Fruit fly (Drosophila melanogaster) whole organism, embryonic: Measurements from ENCODE around the gene CG7386.

Experiments used
- Aef1 ChIP-seq: fragments of 200-800 bp; sonication (Bioruptor generic); IDR thresholded peaks from 3 replicates; pipeline ENCODE4 v1.3.6; 2022; ENCODE audit warnings: missing biosample characterization, missing genetic modification characterization
- C15 ChIP-seq: fragments of 200-800 bp; sonication (Bioruptor generic); IDR thresholded peaks from 3 replicates; pipeline ENCODE4 v1.3.6; 2022; ENCODE audit warnings: missing biosample characterization, missing genetic modification characterization
- CG10147 ChIP-seq: fragments of 200-800 bp; sonication (Bioruptor generic); optimal IDR thresholded peaks from 2 replicates; lab custom pipeline; 2019; ENCODE audit warnings: missing biosample characterization, mild to moderate bottlenecking, missing genetic modification characterization, moderate library complexity
- CG10543 ChIP-seq: fragments of 200-800 bp; sonication (Bioruptor generic); optimal IDR thresholded peaks from 3 replicates; lab custom pipeline; 2017; ENCODE audit warnings: missing biosample characterization, mild to moderate bottlenecking, missing genetic modification characterization, moderate library complexity
- CG11093 ChIP-seq: fragments of 200-800 bp; sonication (Bioruptor generic); IDR thresholded peaks from 3 replicates; pipeline ENCODE4 v1.3.6; 2022; ENCODE audit warnings: missing biosample characterization, missing genetic modification characterization
- CG12071 ChIP-seq: fragments of 200-800 bp; sonication (Bioruptor generic); optimal IDR thresholded peaks from 3 replicates; lab custom pipeline; 2018; ENCODE audit warnings: missing biosample characterization, mild to moderate bottlenecking, missing genetic modification characterization
- CG12744 ChIP-seq: fragments of 200-800 bp; sonication (Bioruptor generic); optimal IDR thresholded peaks from 2 replicates; lab custom pipeline; 2016; ENCODE audit warnings: missing biosample characterization, missing genetic modification characterization
- CG13123 ChIP-seq: fragments of 200-800 bp; sonication (Bioruptor generic); optimal IDR thresholded peaks from 2 replicates; lab custom pipeline; 2016; ENCODE audit warnings: missing biosample characterization, missing genetic modification characterization
- CG1529 ChIP-seq: fragments of 200-800 bp; sonication (Bioruptor generic); optimal IDR thresholded peaks from 3 replicates; lab custom pipeline; 2018; ENCODE audit warnings: missing biosample characterization, missing genetic modification characterization
- CG15479 ChIP-seq: fragments of 200-800 bp; sonication (Bioruptor generic); optimal IDR thresholded peaks from 3 replicates; lab custom pipeline; 2019; ENCODE audit warnings: missing biosample characterization, mild to moderate bottlenecking, missing genetic modification characterization, moderate library complexity
- CG17328 ChIP-seq: fragments of 200-800 bp; sonication (Bioruptor generic); IDR thresholded peaks from 2 replicates; pipeline ENCODE4 v1.3.6; 2022; ENCODE audit warnings: missing biosample characterization, missing genetic modification characterization
- CG3838 ChIP-seq: fragments of 200-800 bp; sonication (Bioruptor generic); optimal IDR thresholded peaks from 3 replicates; lab custom pipeline; 2016; ENCODE audit warnings: missing biosample characterization, missing genetic modification characterization
- CG4360 ChIP-seq: fragments of 200-800 bp; sonication (Bioruptor generic); IDR thresholded peaks from 2 replicates; pipeline ENCODE4 v1.3.6; 2022; ENCODE audit warnings: missing biosample characterization, missing genetic modification characterization
- CG6175 ChIP-seq: fragments of 200-800 bp; sonication (Bioruptor generic); IDR thresholded peaks from 3 replicates; pipeline ENCODE4 v1.3.6; 2022; ENCODE audit warnings: missing biosample characterization, missing genetic modification characterization
- CG7745 ChIP-seq: fragments of 200-800 bp; sonication (Bioruptor generic); optimal IDR thresholded peaks from 2 replicates; lab custom pipeline; 2018; ENCODE audit warnings: missing biosample characterization, mild to moderate bottlenecking, missing genetic modification characterization, moderate library complexity
- CG7963 ChIP-seq: fragments of 200-800 bp; sonication (Bioruptor generic); IDR thresholded peaks from 3 replicates; pipeline ENCODE4 v1.3.6; 2022; ENCODE audit warnings: missing biosample characterization, missing genetic modification characterization; ENCODE audit not compliant: partially characterized antibody
- CG9932 ChIP-seq: fragments of 200-800 bp; sonication (Bioruptor generic); IDR thresholded peaks from 2 replicates; pipeline ENCODE4 v1.3.6; 2022; ENCODE audit warnings: missing biosample characterization, missing genetic modification characterization
- Camta ChIP-seq: fragments of 200-800 bp; sonication (Bioruptor generic); optimal IDR thresholded peaks from 2 replicates; lab custom pipeline; 2016; ENCODE audit warnings: missing biosample characterization, missing genetic modification characterization
- CkIIα-i1 ChIP-seq: fragments of 200-800 bp; sonication (Bioruptor generic); IDR thresholded peaks from 2 replicates; pipeline ENCODE4 v1.3.6; 2022; ENCODE audit warnings: missing biosample characterization, missing genetic modification characterization
- Dref ChIP-seq: fragments of 200-800 bp; sonication (Bioruptor generic); IDR thresholded peaks from 2 replicates; pipeline ENCODE4 v1.3.6; 2022; ENCODE audit warnings: missing biosample characterization, missing genetic modification characterization
- Ets65A ChIP-seq: fragments of 200-800 bp; sonication (Bioruptor generic); peaks from one replicate; lab custom pipeline; 2016; ENCODE audit warnings: missing biosample characterization, missing genetic modification characterization
- H15 ChIP-seq: fragments of 200-800 bp; sonication (Bioruptor generic); IDR thresholded peaks from 3 replicates; pipeline ENCODE4 v1.3.6; 2022; ENCODE audit warnings: missing biosample characterization, missing genetic modification characterization
- Kr ChIP-seq: fragments of 200-800 bp; sonication (Bioruptor generic); optimal IDR thresholded peaks from 2 replicates; lab custom pipeline; 2017; ENCODE audit warnings: missing biosample characterization, mild to moderate bottlenecking, missing genetic modification characterization
- MTF-1 ChIP-seq: fragments of 200-800 bp; sonication (Bioruptor generic); optimal IDR thresholded peaks from 2 replicates; lab custom pipeline; 2018; ENCODE audit warnings: missing biosample characterization, mild to moderate bottlenecking, missing genetic modification characterization, borderline replicate concordance
- Mad ChIP-seq: fragments of 200-800 bp; sonication (Bioruptor generic); optimal IDR thresholded peaks from 2 replicates; lab custom pipeline; 2016; ENCODE audit warnings: missing biosample characterization, missing genetic modification characterization
- NFAT ChIP-seq: fragments of 200-800 bp; sonication (Bioruptor generic); IDR thresholded peaks from 2 replicates; pipeline ENCODE4 v1.3.6; 2022; ENCODE audit warnings: missing biosample characterization, missing genetic modification characterization
- Oaz ChIP-seq: fragments of 200-800 bp; sonication (Bioruptor generic); IDR thresholded peaks from 2 replicates; pipeline ENCODE4 v1.3.6; 2022; ENCODE audit warnings: missing biosample characterization, missing genetic modification characterization
- Ptx1 ChIP-seq: fragments of 200-800 bp; sonication (Bioruptor generic); IDR thresholded peaks from 2 replicates; pipeline ENCODE4 v1.3.6; 2022; ENCODE audit warnings: missing biosample characterization, missing genetic modification characterization
- Sin3A ChIP-seq: fragments of >200 bp; optimal IDR thresholded peaks from 2 replicates; lab custom pipeline; 2018
- Sox102F ChIP-seq: fragments of 200-800 bp; sonication (Bioruptor generic); optimal IDR thresholded peaks from 2 replicates; lab custom pipeline; 2018; ENCODE audit warnings: missing biosample characterization, mild to moderate bottlenecking, missing genetic modification characterization, moderate library complexity
- YL-1 ChIP-seq: fragments of 200-800 bp; sonication (Bioruptor generic); optimal IDR thresholded peaks from 3 replicates; lab custom pipeline; 2017; ENCODE audit warnings: missing biosample characterization, mild to moderate bottlenecking, missing genetic modification characterization
- cg ChIP-seq: fragments of 200-800 bp; sonication (Bioruptor generic); optimal IDR thresholded peaks from 3 replicates; lab custom pipeline; 2019; ENCODE audit warnings: missing biosample characterization, mild to moderate bottlenecking, missing genetic modification characterization, moderate library complexity
- crol ChIP-seq: fragments of 200-800 bp; sonication (Bioruptor generic); IDR thresholded peaks from 2 replicates; pipeline ENCODE4 v1.3.6; 2022; ENCODE audit warnings: missing biosample characterization, missing genetic modification characterization
- dmrt11E ChIP-seq: fragments of 200-800 bp; sonication (Bioruptor generic); optimal IDR thresholded peaks from 3 replicates; lab custom pipeline; 2018; ENCODE audit warnings: missing biosample characterization, mild to moderate bottlenecking, missing genetic modification characterization, moderate library complexity
- gcm ChIP-seq: fragments of 200-800 bp; sonication (Bioruptor generic); optimal IDR thresholded peaks from 2 replicates; lab custom pipeline; 2019; ENCODE audit warnings: missing biosample characterization, mild to moderate bottlenecking, missing genetic modification characterization, moderate library complexity
- grau ChIP-seq: fragments of 200-800 bp; optimal IDR thresholded peaks from 3 replicates; lab custom pipeline; 2019; ENCODE audit warnings: missing biosample characterization, mild to moderate bottlenecking, missing genetic modification characterization, moderate library complexity
- h ChIP-seq: fragments of >200 bp; optimal IDR thresholded peaks from 2 replicates; lab custom pipeline; 2017
- her ChIP-seq: fragments of 200-800 bp; sonication (Bioruptor generic); optimal IDR thresholded peaks from 2 replicates; lab custom pipeline; 2016; ENCODE audit warnings: missing biosample characterization, missing genetic modification characterization
- lab ChIP-seq: fragments of 200-800 bp; sonication (Bioruptor generic); optimal IDR thresholded peaks from 3 replicates; lab custom pipeline; 2017; ENCODE audit warnings: missing biosample characterization, missing genetic modification characterization, mild to moderate bottlenecking, moderate library complexity, missing genetic modification reagents
- lbe ChIP-seq: fragments of 200-800 bp; sonication (Bioruptor generic); optimal IDR thresholded peaks from 2 replicates; lab custom pipeline; 2016; ENCODE audit warnings: missing biosample characterization, mild to moderate bottlenecking, missing genetic modification characterization
- lov ChIP-seq, 2 experiments: fragments of 200-800 bp in 1 of 2; fragments of >200 bp in 1 of 2; sonication (Bioruptor generic) in 1 of 2; IDR thresholded peaks in 1 of 2; optimal IDR thresholded peaks in 1 of 2; 2 replicates in 1 of 2; 3 replicates in 1 of 2; pipeline versions ENCODE4 v1.3.6 to Lab custom; 2017 to 2022; ENCODE audit warnings: missing biosample characterization in 1 of 2, missing genetic modification characterization in 1 of 2
- org-1 ChIP-seq: fragments of 200-800 bp; sonication (Bioruptor generic); optimal IDR thresholded peaks from 2 replicates; lab custom pipeline; 2017; ENCODE audit warnings: missing biosample characterization, missing genetic modification characterization
- run ChIP-seq: fragments of 200-800 bp; sonication (Bioruptor generic); optimal IDR thresholded peaks from 3 replicates; lab custom pipeline; 2018; ENCODE audit warnings: missing biosample characterization, mild to moderate bottlenecking, missing genetic modification characterization
- stc ChIP-seq: fragments of 200-800 bp; sonication (Bioruptor generic); IDR thresholded peaks from 2 replicates; pipeline ENCODE4 v1.3.6; 2022; ENCODE audit warnings: missing biosample characterization, missing genetic modification characterization
- stwl ChIP-seq: fragments of 200-800 bp; sonication (Bioruptor generic); optimal IDR thresholded peaks from 3 replicates; lab custom pipeline; 2018; ENCODE audit warnings: missing biosample characterization, mild to moderate bottlenecking, missing genetic modification characterization, moderate library complexity
- sug ChIP-seq: fragments of 200-800 bp; optimal IDR thresholded peaks from 2 replicates; lab custom pipeline; 2019; ENCODE audit warnings: missing biosample characterization, mild to moderate bottlenecking, missing genetic modification characterization, moderate library complexity
- tll ChIP-seq, 2 experiments: fragments of 200-800 bp in 1 of 2; fragments of >200 bp in 1 of 2; sonication (Bioruptor generic) in 1 of 2; optimal IDR thresholded peaks; 2 replicates each; lab custom pipeline; 2017 to 2019; ENCODE audit warnings: missing biosample characterization in 2 of 2, missing genetic modification characterization in 2 of 2, mild to moderate bottlenecking in 1 of 2, moderate library complexity in 1 of 2
- tna ChIP-seq: fragments of 200-800 bp; sonication (Bioruptor generic); IDR thresholded peaks from 2 replicates; pipeline ENCODE4 v1.3.6; 2022; ENCODE audit warnings: missing biosample characterization, missing genetic modification characterization; ENCODE audit not compliant: partially characterized antibody
- usp ChIP-seq: fragments of >200 bp; optimal IDR thresholded peaks from 2 replicates; lab custom pipeline; 2017; ENCODE audit warnings: missing biosample characterization, missing genetic modification characterization
- vfl ChIP-seq: fragments of 200-800 bp; sonication (Bioruptor generic); optimal IDR thresholded peaks from 2 replicates; lab custom pipeline; 2016; ENCODE audit warnings: missing biosample characterization, missing genetic modification characterization
- z ChIP-seq: fragments of 200-800 bp; sonication (Bioruptor generic); IDR thresholded peaks from 3 replicates; pipeline ENCODE4 v1.3.6; 2022; ENCODE audit warnings: missing biosample characterization, missing genetic modification characterization

CG7386 gene

dm6 chr3L:6217212-6217611 lies 27.7 kb downstream of the CG7386 start (continued):
- no peak for TF ChIP-seq CG3838 (GFP tag; lab: Kevin White, UChicago)
- peak; percentile 48; the same call in 1 of the 3 replicates for TF ChIP-seq CG11093
- peak; percentile 77 for TF ChIP-seq grau
- 0 out of 3 replicates have a peak, but pooled peaks have one; percentile 29 for TF ChIP-seq C15
- TF ChIP-seq CG13123: peak; percentile 55
- peak; percentile 78 for TF ChIP-seq Ptx1 (GFP tag; lab: Robert Waterston, UW)
- no peak for TF ChIP-seq Dref

- TF ChIP-seq CG7745 (peak; percentile 34), run (tag; lab: Kevin White, UChicago) (no peak), crol (GFP tag; lab: Robert Waterston, UW) (0 out of 2 replicates have a peak, but pooled peaks have one; percentile 24), stc (no peak), CG15479 (GFP tag; lab: Kevin White, UChicago) (no peak), org-1 (GFP tag; lab: Kevin White, UChicago) (no peak), tna (GFP tag; lab: Robert Waterston, UW) (no peak), MTF-1 (GFP tag; lab: Kevin White, UChicago) (peak; percentile 59), gcm (GFP tag; lab: Kevin White, UChicago) (no peak), Oaz (no peak), CG1529 (GFP tag; lab: Kevin White, UChicago) (no peak), lab (peak; percentile 15), CG7963 (GFP tag; lab: Robert Waterston, UW) (no peak), vfl (GFP tag; lab: Kevin White, UChicago) (no peak), CG17328 (GFP tag; lab: Robert Waterston, UW) (peak; percentile 16; the same call in 1 of the 2 replicates), her (GFP tag; lab: Kevin White, UChicago) (peak; percentile 45), CkIIα-i1 (GFP tag; lab: Robert Waterston, UW) (no peak), Mad (peak; percentile 6), Aef1 (GFP tag; lab: Robert Waterston, UW) (no peak), tll (GFP tag; optimal IDR thresholded peaks at IDR 0.05; lab: Kevin White, UChicago) (no peak), CG4360 (GFP tag; lab: Robert Waterston, UW) (peak; percentile 15; the same call in 1 of the 2 replicates), Ets65A (no peak), CG6175 (GFP tag; lab: Robert Waterston, UW) (0 out of 3 replicates have a peak, but pooled peaks have one; percentile 8), H15 (GFP tag; lab: Robert Waterston, UW) (no peak), Sin3A (lab: Kevin White, UChicago) (no peak), YL-1 (GFP tag; lab: Kevin White, UChicago) (no peak), Camta (no peak), z (peak; percentile 28; the same call in 1 of the 3 replicates), sug (peak; percentile 26), Sox102F (GFP tag; lab: Kevin White, UChicago) (no peak), CG9932 (GFP tag; lab: Robert Waterston, UW) (no peak), CG10543 (GFP tag; lab: Kevin White, UChicago) (peak; percentile 19), CG10147 (no peak), h (lab: Kevin White, UChicago) (no peak), lov (optimal IDR thresholded peaks at IDR 0.05; lab: Kevin White, UChicago) (no peak), lov (GFP tag; IDR thresholded peaks at IDR 0.05; lab: Robert Waterston, UW) (no peak), lbe (no peak), Kr (GFP tag; lab: Kevin White, UChicago) (no peak), NFAT (GFP tag; lab: Robert Waterston, UW) (0 out of 2 replicates have a peak, but pooled peaks have one; percentile 41), stwl (tag; lab: Kevin White, UChicago) (peak; percentile 7), dmrt11E (tag; lab: Kevin White, UChicago) (no peak), CG12744 (GFP tag; lab: Kevin White, UChicago) (peak; percentile 31), cg (GFP tag; lab: Kevin White, UChicago) (no peak), CG12071 (no peak), usp (GFP tag; lab: Kevin White, UChicago) (no peak)
These were observed 28.3 kb downstream of the CG7386 start, which contains the start of gene LanA for dm6 chr3L:6217806-6218205. Gene LanA (minus strand): TSS chr3L:6218022.
